Fruit fly (Drosophila melanogaster): ENCODE measurements around the gene stet.
A peak's percentile ranks its signal among the peaks of the same experiment; 100 is the strongest.

Gene stet

DNA sequence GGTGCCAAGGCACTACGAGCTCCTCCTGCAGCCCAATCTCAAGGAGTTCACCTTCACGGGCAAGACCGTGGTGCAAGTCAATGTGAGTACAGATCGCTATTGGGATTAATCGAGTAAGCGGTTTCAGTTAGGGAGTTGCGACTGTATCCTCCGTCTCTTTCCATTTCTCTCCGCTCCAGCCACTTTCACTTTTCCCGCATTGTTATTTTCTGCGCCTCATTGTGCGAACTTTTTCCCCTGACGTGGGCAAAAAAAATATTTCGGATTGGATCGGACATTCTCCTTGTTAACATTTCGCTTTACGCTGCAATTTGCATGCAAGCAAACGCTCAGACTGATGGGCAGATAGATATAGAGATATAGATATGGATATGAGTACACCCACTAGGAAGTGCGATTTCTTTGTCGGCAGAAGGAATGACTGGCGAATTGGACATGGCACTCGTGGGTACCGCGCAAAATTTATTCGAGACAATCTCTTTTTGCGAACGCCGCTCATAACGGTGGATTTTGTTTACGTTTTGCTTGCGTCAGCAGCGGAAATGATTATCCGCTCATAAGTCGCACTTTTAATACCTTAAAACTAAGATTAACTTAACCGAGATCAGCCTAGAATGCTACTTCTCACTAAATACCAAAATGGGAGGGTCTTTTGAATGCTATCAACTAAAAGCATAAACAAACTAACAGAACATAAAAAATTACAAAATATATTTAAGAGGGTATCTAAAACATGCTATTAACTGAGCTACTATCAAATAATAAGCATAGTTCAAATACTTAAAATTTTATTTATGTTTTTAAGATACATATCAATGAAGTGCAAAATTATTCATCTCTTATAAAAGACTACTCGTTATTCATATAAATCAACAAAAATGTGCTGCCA lies 29.6 kb upstream of the stet start:
- TF ChIP-seq tj (GFP tag; optimal IDR thresholded peaks at IDR 0.05) (peak; percentile 97), CG12768 (GFP tag; optimal IDR thresholded peaks at IDR 0.05) (no peak), bab1 (GFP tag; optimal IDR thresholded peaks at IDR 0.05) (peak; percentile 58)

DNA sequence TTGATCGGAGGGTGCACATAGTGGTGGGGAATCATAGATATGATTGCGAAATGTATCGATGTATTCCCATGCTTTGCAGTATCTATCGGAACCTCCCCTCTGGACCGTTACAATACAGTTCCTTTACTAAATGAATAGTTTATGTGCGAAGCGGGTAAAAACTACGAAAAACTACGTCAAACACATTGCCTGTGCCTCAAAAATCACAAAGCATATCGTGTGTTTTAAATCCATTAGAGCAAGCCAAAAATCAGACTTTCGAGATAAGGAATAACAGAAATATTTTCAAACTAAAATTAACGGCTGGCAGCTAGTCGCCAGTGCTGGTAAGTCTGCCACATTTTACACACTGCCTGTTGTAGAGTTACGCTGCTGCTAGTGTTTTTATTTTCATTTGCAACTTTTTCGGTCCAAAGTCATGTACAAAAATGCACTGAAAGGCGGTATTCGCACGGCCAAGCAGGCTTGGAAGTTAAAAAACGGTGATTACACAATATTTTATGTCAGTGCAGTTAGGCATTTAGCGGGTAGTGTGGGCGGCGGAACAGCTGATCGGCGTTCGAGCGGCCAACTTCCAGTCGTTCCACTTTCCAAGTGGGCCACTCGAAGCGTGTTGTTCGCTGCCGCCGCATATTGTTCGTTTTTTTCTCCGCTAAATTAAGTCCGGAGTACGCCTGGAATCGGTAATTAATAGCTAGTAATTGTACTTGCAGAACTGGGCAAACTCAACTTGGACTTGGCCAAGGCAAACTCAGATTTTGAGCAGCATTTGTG lies 28.1 kb upstream of the stet start:
- peak; percentile 50 for TF ChIP-seq Mnt (GFP tag; optimal IDR thresholded peaks at IDR 0.05)
- TF ChIP-seq tj (GFP tag; optimal IDR thresholded peaks at IDR 0.05): peak; percentile 13
- peak; percentile 62 for TF ChIP-seq CG11617 (GFP tag; optimal IDR thresholded peaks at IDR 0.05)
- TF ChIP-seq cic (GFP tag; optimal IDR thresholded peaks at IDR 0.05): no peak
- peak; percentile 68 for TF ChIP-seq Hr96 (GFP tag; optimal IDR thresholded peaks at IDR 0.05)
- peak; percentile 3 for TF ChIP-seq bab1 (GFP tag; optimal IDR thresholded peaks at IDR 0.05)
- peak; percentile 99 for TF ChIP-seq CG14711 (tag; optimal IDR thresholded peaks at IDR 0.05)
- TF ChIP-seq CG7045 (GFP tag; optimal IDR thresholded peaks at IDR 0.05): no peak
- peak; percentile 65 for TF ChIP-seq ovo (GFP tag; optimal IDR thresholded peaks at IDR 0.05)
- TF ChIP-seq kay (GFP tag; ENCODE audit: borderline replicate concordance): no peak
- TF ChIP-seq Crg-1 (GFP tag; optimal IDR thresholded peaks at IDR 0.05): peak; percentile 75
- peak; percentile 81 for TF ChIP-seq CG1620 (GFP tag; optimal IDR thresholded peaks at IDR 0.05)
- TF ChIP-seq CG33017 (tag; optimal IDR thresholded peaks at IDR 0.05): no peak
- no peak for TF ChIP-seq CG12768 (GFP tag; optimal IDR thresholded peaks at IDR 0.05)
- TF ChIP-seq CG7101 (tag; optimal IDR thresholded peaks at IDR 0.05): peak; percentile 60
- peak; percentile 65 for TF ChIP-seq CG5204 (GFP tag; optimal IDR thresholded peaks at IDR 0.05)
- peak; percentile 55 for TF ChIP-seq toe (GFP tag; optimal IDR thresholded peaks at IDR 0.05)
- peak; percentile 98 for TF ChIP-seq pad (GFP tag; optimal IDR thresholded peaks at IDR 0.05)
- peak; percentile 61 for TF ChIP-seq Clk (GFP tag; optimal IDR thresholded peaks at IDR 0.05)

DNA sequence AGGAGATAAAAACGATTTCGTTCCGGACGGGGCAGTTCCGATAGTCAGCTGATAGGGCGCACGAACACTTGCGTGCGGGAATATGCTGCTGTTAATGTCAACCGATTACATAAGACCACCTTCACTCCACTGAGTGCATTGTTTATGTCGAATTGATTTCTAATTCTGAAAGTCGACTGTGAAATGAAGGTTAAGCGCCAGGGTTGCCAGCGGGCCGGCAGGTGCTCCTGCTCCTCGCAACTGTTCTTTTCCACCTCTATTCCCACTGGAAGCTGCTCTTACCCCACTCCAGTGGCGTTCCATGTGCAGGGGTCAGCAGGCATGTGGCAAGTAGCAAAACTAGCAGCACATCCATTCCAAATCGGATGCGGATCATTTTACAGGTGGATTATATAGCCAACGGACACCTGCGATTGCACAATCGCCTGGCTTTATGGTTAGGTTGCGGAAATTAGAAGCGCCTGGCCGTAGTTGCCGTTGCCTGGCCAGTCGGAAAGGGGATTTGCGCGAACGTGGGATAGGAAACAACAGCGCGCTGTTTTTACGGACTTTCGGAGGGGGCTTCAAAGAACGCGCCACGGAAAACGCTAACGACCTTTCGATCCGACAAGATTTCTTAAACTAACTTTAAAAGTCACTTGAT lies 27.4 kb upstream of the stet start, which contains the start of gene cue:
cue (minus strand) TSS at position 641 of the 643 bp plus-strand sequence.
- TF ChIP-seq CG1620 (GFP tag; optimal IDR thresholded peaks at IDR 0.05) (no peak), CG14711 (tag; optimal IDR thresholded peaks at IDR 0.05) (peak; percentile 74), bab1 (GFP tag; optimal IDR thresholded peaks at IDR 0.05) (no peak), tj (GFP tag; optimal IDR thresholded peaks at IDR 0.05) (peak; percentile 43), CG12768 (GFP tag; optimal IDR thresholded peaks at IDR 0.05) (peak; percentile 13), cic (GFP tag; optimal IDR thresholded peaks at IDR 0.05) (no peak), CG7101 (tag; optimal IDR thresholded peaks at IDR 0.05) (no peak), Clk (GFP tag; optimal IDR thresholded peaks at IDR 0.05) (no peak), toe (GFP tag; optimal IDR thresholded peaks at IDR 0.05) (peak; percentile 0), ovo (GFP tag; optimal IDR thresholded peaks at IDR 0.05) (peak; percentile 24), Hr96 (GFP tag; optimal IDR thresholded peaks at IDR 0.05) (no peak)

DNA sequence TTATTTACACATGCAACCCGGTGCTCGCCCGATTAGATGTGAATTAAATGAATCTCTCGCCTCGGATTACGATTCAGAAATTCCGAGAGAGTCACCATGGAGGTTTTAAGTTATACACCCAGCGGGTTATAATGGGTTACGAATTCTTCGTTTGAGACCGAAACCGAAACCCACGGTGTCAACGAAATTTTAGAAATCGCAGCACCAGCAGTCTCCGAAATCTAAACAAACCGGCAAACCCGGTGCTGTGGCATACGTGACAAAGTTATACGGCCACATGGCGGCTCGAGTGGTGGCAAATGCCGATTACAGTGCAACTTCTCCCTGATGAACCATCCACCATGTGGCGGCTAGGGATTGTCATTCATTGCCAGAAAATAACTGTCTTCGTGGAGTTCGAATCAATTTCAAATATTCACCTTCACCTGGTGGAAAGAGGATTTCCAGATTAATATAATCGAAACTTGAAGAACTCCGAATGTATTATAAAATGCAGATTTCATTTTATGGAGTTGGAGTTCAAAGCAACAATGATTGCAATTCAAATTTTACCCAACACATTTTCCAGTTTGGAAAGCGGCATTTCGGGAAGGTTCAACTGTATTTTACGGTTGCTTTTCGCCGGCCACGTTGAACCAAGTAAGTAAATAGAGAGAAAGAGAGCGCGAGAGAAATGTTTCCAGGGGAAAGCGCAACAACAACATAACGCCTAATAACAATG lies 26.6 kb upstream of the stet start:
- no peak for TF ChIP-seq cic (GFP tag; optimal IDR thresholded peaks at IDR 0.05)
- TF ChIP-seq kay (GFP tag; ENCODE audit: borderline replicate concordance): no peak
- peak; percentile 46 for TF ChIP-seq CG33017 (tag; optimal IDR thresholded peaks at IDR 0.05)
- TF ChIP-seq Mnt (GFP tag; optimal IDR thresholded peaks at IDR 0.05): peak; percentile 10
- no peak for TF ChIP-seq pad (GFP tag; optimal IDR thresholded peaks at IDR 0.05)
- peak; percentile 34 for TF ChIP-seq CG14711 (tag; optimal IDR thresholded peaks at IDR 0.05)
- no peak for TF ChIP-seq Clk (GFP tag; optimal IDR thresholded peaks at IDR 0.05)
- no peak for TF ChIP-seq cnc (optimal IDR thresholded peaks at IDR 0.05)
- TF ChIP-seq CG11617 (GFP tag; optimal IDR thresholded peaks at IDR 0.05): peak; percentile 52
- peak; percentile 60 for TF ChIP-seq CG7101 (tag; optimal IDR thresholded peaks at IDR 0.05)
- no peak for TF ChIP-seq CG1620 (GFP tag; optimal IDR thresholded peaks at IDR 0.05)
- TF ChIP-seq toe (GFP tag; optimal IDR thresholded peaks at IDR 0.05): no peak
- peak; percentile 35 for TF ChIP-seq Hr96 (GFP tag; optimal IDR thresholded peaks at IDR 0.05)
- TF ChIP-seq bab1 (GFP tag; optimal IDR thresholded peaks at IDR 0.05): peak; percentile 82
- TF ChIP-seq CG7045 (GFP tag; optimal IDR thresholded peaks at IDR 0.05): peak; percentile 26
- TF ChIP-seq ovo (GFP tag; optimal IDR thresholded peaks at IDR 0.05): no peak
- TF ChIP-seq tj (GFP tag; optimal IDR thresholded peaks at IDR 0.05): peak; percentile 91
- TF ChIP-seq CG12768 (GFP tag; optimal IDR thresholded peaks at IDR 0.05): no peak
- peak; percentile 36 for TF ChIP-seq Crg-1 (GFP tag; optimal IDR thresholded peaks at IDR 0.05)
- TF ChIP-seq CG5204 (GFP tag; optimal IDR thresholded peaks at IDR 0.05): peak; percentile 21

Data from whole organism, adult.